Worm (Caenorhabditis elegans): ENCODE measurements around the gene nhr-67.

- TF ChIP-seq egl-27 (tag; optimal IDR thresholded peaks at IDR 0.05): no peak
- TF ChIP-seq nhr-77 (tag; optimal IDR thresholded peaks at IDR 0.05): no peak
- TF ChIP-seq lim-7 (GFP tag; IDR thresholded peaks at IDR 0.05): no peak
- no peak for TF ChIP-seq Y75B8A.6 (GFP tag; IDR thresholded peaks at IDR 0.05)
- TF ChIP-seq tra-1 (GFP tag; IDR thresholded peaks at IDR 0.05): no peak
- TF ChIP-seq nhr-28 (tag; optimal IDR thresholded peaks at IDR 0.05): no peak
- TF ChIP-seq ctbp-1 (GFP tag; IDR thresholded peaks at IDR 0.05): no peak
- no peak for TF ChIP-seq nhr-76 (tag; optimal IDR thresholded peaks at IDR 0.05)
- TF ChIP-seq lin-39 (tag; optimal IDR thresholded peaks at IDR 0.05): no peak
- TF ChIP-seq hlh-30 (tag; optimal IDR thresholded peaks at IDR 0.05; ENCODE audit: insufficient read depth): no peak
- no peak for TF ChIP-seq ztf-11 (tag; optimal IDR thresholded peaks at IDR 0.05)
These were observed 18.7 kb upstream of the nhr-67 start, which contains the start of gene C08F8.2 for ce11 chrIV:11150844-11151243.
